Fruit fly (Drosophila melanogaster) whole organism, embryonic: ENCODE measurements around the gene MtnE.

Source experiments
- BEAF-32 ChIP-seq: fragments of 200-800 bp; sonication (Bioruptor generic); optimal IDR thresholded peaks from 3 replicates; lab custom pipeline; 2017; ENCODE audit warnings: missing biosample characterization, missing genetic modification characterization, mild to moderate bottlenecking, moderate library complexity, missing genetic modification reagents
- Bgb ChIP-seq: fragments of 200-800 bp; sonication (Bioruptor generic); IDR thresholded peaks from 2 replicates; pipeline ENCODE4 v1.3.6; 2022; ENCODE audit warnings: missing biosample characterization, missing genetic modification characterization; ENCODE audit not compliant: partially characterized antibody
- CG10565 ChIP-seq: fragments of 200-800 bp; sonication (Bioruptor generic); optimal IDR thresholded peaks from 3 replicates; lab custom pipeline; 2016; ENCODE audit warnings: missing biosample characterization, mild to moderate bottlenecking, missing genetic modification characterization
- CG10959 ChIP-seq: fragments of 200-800 bp; sonication (Bioruptor generic); IDR thresholded peaks from 2 replicates; pipeline ENCODE4 v1.3.6; 2022; ENCODE audit warnings: missing biosample characterization, missing genetic modification characterization
- CG12155 ChIP-seq: fragments of 200-800 bp; sonication (Bioruptor generic); optimal IDR thresholded peaks from 3 replicates; lab custom pipeline; 2016; ENCODE audit warnings: missing biosample characterization, missing genetic modification characterization
- CG14710 ChIP-seq: fragments of 200-800 bp; sonication (Bioruptor generic); optimal IDR thresholded peaks from 3 replicates; lab custom pipeline; 2019; ENCODE audit warnings: missing biosample characterization, mild to moderate bottlenecking, missing genetic modification characterization, moderate library complexity
- CG14965 ChIP-seq: fragments of 200-800 bp; sonication (Bioruptor generic); optimal IDR thresholded peaks from 2 replicates; lab custom pipeline; 2016; ENCODE audit warnings: missing biosample characterization, missing genetic modification characterization, borderline replicate concordance
- CG15011 ChIP-seq: fragments of 200-800 bp; sonication (Bioruptor generic); optimal IDR thresholded peaks from 3 replicates; lab custom pipeline; 2018; ENCODE audit warnings: missing biosample characterization, mild to moderate bottlenecking, missing genetic modification characterization
- CG15514 ChIP-seq: fragments of 200-800 bp; sonication (Bioruptor generic); optimal IDR thresholded peaks from 3 replicates; lab custom pipeline; 2017; ENCODE audit warnings: missing biosample characterization, missing genetic modification characterization, mild to moderate bottlenecking, moderate library complexity, missing genetic modification reagents
- CG15601 ChIP-seq: fragments of 200-800 bp; sonication (Bioruptor generic); optimal IDR thresholded peaks from 3 replicates; lab custom pipeline; 2019; ENCODE audit warnings: missing biosample characterization, mild to moderate bottlenecking, missing genetic modification characterization, moderate library complexity
- CG17802 ChIP-seq: fragments of 200-800 bp; sonication (Bioruptor generic); optimal IDR thresholded peaks from 2 replicates; lab custom pipeline; 2018; ENCODE audit warnings: missing biosample characterization, mild to moderate bottlenecking, missing genetic modification characterization, moderate library complexity
- CG17829 ChIP-seq: fragments of 200-800 bp; optimal IDR thresholded peaks from 2 replicates; lab custom pipeline; 2019; ENCODE audit warnings: missing biosample characterization, mild to moderate bottlenecking, missing genetic modification characterization, moderate library complexity
- CG18599 ChIP-seq: fragments of 200-800 bp; sonication (Bioruptor generic); optimal IDR thresholded peaks from 3 replicates; lab custom pipeline; 2017; ENCODE audit warnings: missing biosample characterization, missing genetic modification characterization, mild to moderate bottlenecking, moderate library complexity, missing genetic modification reagents
- CG31224 ChIP-seq: fragments of 200-800 bp; sonication (Bioruptor generic); IDR thresholded peaks from 2 replicates; pipeline ENCODE4 v1.3.6; 2022; ENCODE audit warnings: missing biosample characterization, missing genetic modification characterization
- CG31388 ChIP-seq: fragments of 200-800 bp; sonication (Bioruptor generic); optimal IDR thresholded peaks from 2 replicates; lab custom pipeline; 2016; ENCODE audit warnings: missing biosample characterization, missing genetic modification characterization
- CG34224 ChIP-seq: fragments of 200-800 bp; sonication (Bioruptor generic); IDR thresholded peaks from 3 replicates; pipeline ENCODE4 v1.3.6; 2022; ENCODE audit warnings: missing biosample characterization, missing genetic modification characterization; ENCODE audit not compliant: partially characterized antibody
- CG5180 ChIP-seq: fragments of 200-800 bp; sonication (Bioruptor generic); optimal IDR thresholded peaks from 3 replicates; lab custom pipeline; 2017; ENCODE audit warnings: missing biosample characterization, missing genetic modification characterization, mild to moderate bottlenecking, moderate library complexity, missing genetic modification reagents
- CG6854 ChIP-seq: fragments of 200-800 bp; sonication (Bioruptor generic); optimal IDR thresholded peaks from 3 replicates; lab custom pipeline; 2017; ENCODE audit warnings: missing biosample characterization, mild to moderate bottlenecking, missing genetic modification characterization
- CG7987 ChIP-seq: fragments of 200-800 bp; sonication (Bioruptor generic); optimal IDR thresholded peaks from 2 replicates; lab custom pipeline; 2018; ENCODE audit warnings: missing biosample characterization, mild to moderate bottlenecking, missing genetic modification characterization, moderate library complexity
- CG8765 ChIP-seq: fragments of 200-800 bp; sonication (Bioruptor generic); IDR thresholded peaks from 2 replicates; pipeline ENCODE4 v1.3.6; 2022; ENCODE audit warnings: missing biosample characterization, missing genetic modification characterization
- CG9876 ChIP-seq: fragments of 200-800 bp; sonication (Bioruptor generic); optimal IDR thresholded peaks from 2 replicates; lab custom pipeline; 2016; ENCODE audit warnings: missing biosample characterization, missing genetic modification characterization
- Dp ChIP-seq: fragments of 200-800 bp; sonication (Bioruptor generic); optimal IDR thresholded peaks from 2 replicates; lab custom pipeline; 2018; ENCODE audit warnings: missing biosample characterization, mild to moderate bottlenecking, missing genetic modification characterization, moderate library complexity
- HLH3B ChIP-seq: fragments of 200-800 bp; sonication (Bioruptor generic); IDR thresholded peaks from 2 replicates; pipeline ENCODE4 v1.3.6; 2022; ENCODE audit warnings: missing biosample characterization, missing genetic modification characterization
- HmgZ ChIP-seq: fragments of 200-800 bp; sonication (Bioruptor generic); optimal IDR thresholded peaks from 2 replicates; lab custom pipeline; 2018; ENCODE audit warnings: missing biosample characterization, mild to moderate bottlenecking, missing genetic modification characterization
- Lim3 ChIP-seq: fragments of 200-800 bp; sonication (Bioruptor generic); IDR thresholded peaks from 2 replicates; pipeline ENCODE4 v1.3.6; 2022; ENCODE audit warnings: missing biosample characterization, missing genetic modification characterization
- Med ChIP-seq: fragments of 200-800 bp; sonication (Bioruptor generic); peaks from one replicate; lab custom pipeline; 2016; ENCODE audit warnings: missing biosample characterization, missing genetic modification characterization, mild to moderate bottlenecking, inconsistent platforms, moderate library complexity
- Side ChIP-seq: fragments of 200-800 bp; sonication (Bioruptor generic); optimal IDR thresholded peaks from 2 replicates; lab custom pipeline; 2016; ENCODE audit warnings: missing biosample characterization, missing genetic modification characterization
- Sox100B ChIP-seq: fragments of 200-800 bp; sonication (Bioruptor generic); optimal IDR thresholded peaks from 3 replicates; lab custom pipeline; 2018; ENCODE audit warnings: missing biosample characterization, mild to moderate bottlenecking, missing genetic modification characterization
- cad ChIP-seq: fragments of >200 bp; optimal IDR thresholded peaks from 2 replicates; lab custom pipeline; 2017; ENCODE audit warnings: missing biosample characterization, missing genetic modification characterization
- caup ChIP-seq: fragments of 200-800 bp; sonication (Bioruptor generic); optimal IDR thresholded peaks from 3 replicates; lab custom pipeline; 2017; ENCODE audit warnings: missing biosample characterization, mild to moderate bottlenecking, missing genetic modification characterization, moderate library complexity; ENCODE audit not compliant: severe bottlenecking
- gem ChIP-seq: fragments of 200-800 bp; sonication (Bioruptor generic); optimal IDR thresholded peaks from 2 replicates; lab custom pipeline; 2019; ENCODE audit warnings: missing biosample characterization, mild to moderate bottlenecking, missing genetic modification characterization, moderate library complexity
- hth ChIP-seq: fragments of >200 bp; optimal IDR thresholded peaks from 2 replicates; lab custom pipeline; 2017; ENCODE audit warnings: inconsistent platforms
- ind ChIP-seq: fragments of 200-800 bp; sonication (Bioruptor generic); optimal IDR thresholded peaks from 3 replicates; lab custom pipeline; 2016; ENCODE audit warnings: missing biosample characterization, missing genetic modification characterization
- lbe ChIP-seq: fragments of 200-800 bp; sonication (Bioruptor generic); optimal IDR thresholded peaks from 2 replicates; lab custom pipeline; 2016; ENCODE audit warnings: missing biosample characterization, mild to moderate bottlenecking, missing genetic modification characterization
- mirr ChIP-seq: fragments of 200-800 bp; sonication (Bioruptor generic); optimal IDR thresholded peaks from 3 replicates; lab custom pipeline; 2018; ENCODE audit warnings: missing biosample characterization, mild to moderate bottlenecking, missing genetic modification characterization
- nerfin-1 ChIP-seq: fragments of 200-800 bp; sonication (Bioruptor generic); optimal IDR thresholded peaks from 3 replicates; lab custom pipeline; 2019; ENCODE audit warnings: missing biosample characterization, mild to moderate bottlenecking, missing genetic modification characterization, moderate library complexity
- nmo ChIP-seq: fragments of 200-800 bp; sonication (Bioruptor generic); optimal IDR thresholded peaks from 2 replicates; lab custom pipeline; 2018; ENCODE audit warnings: missing biosample characterization, mild to moderate bottlenecking, missing genetic modification characterization, moderate library complexity
- oc ChIP-seq: fragments of 200-800 bp; sonication (Bioruptor generic); optimal IDR thresholded peaks from 2 replicates; lab custom pipeline; 2018; ENCODE audit warnings: missing biosample characterization, mild to moderate bottlenecking, missing genetic modification characterization, moderate library complexity
- otp ChIP-seq: fragments of 200-800 bp; sonication (Bioruptor generic); IDR thresholded peaks from 3 replicates; pipeline ENCODE4, ENCODE4 v1.3.6; 2022; ENCODE audit warnings: missing biosample characterization, missing genetic modification characterization
- salm ChIP-seq: fragments of 200-800 bp; sonication (Bioruptor generic); optimal IDR thresholded peaks from 2 replicates; lab custom pipeline; 2018; ENCODE audit warnings: missing biosample characterization, mild to moderate bottlenecking, missing genetic modification characterization
- slbo ChIP-seq: fragments of 200-800 bp; sonication (Bioruptor generic); IDR thresholded peaks from 2 replicates; pipeline ENCODE4 v1.3.6; 2022; ENCODE audit warnings: missing biosample characterization, missing genetic modification characterization
- sob ChIP-seq: fragments of 200-800 bp; sonication (Bioruptor generic); IDR thresholded peaks from 2 replicates; pipeline ENCODE4 v1.3.6; 2022; ENCODE audit warnings: missing biosample characterization, missing genetic modification characterization
- sug ChIP-seq: fragments of 200-800 bp; optimal IDR thresholded peaks from 2 replicates; lab custom pipeline; 2019; ENCODE audit warnings: missing biosample characterization, mild to moderate bottlenecking, missing genetic modification characterization, moderate library complexity
- tll ChIP-seq, 2 experiments: fragments of 200-800 bp in 1 of 2; fragments of >200 bp in 1 of 2; sonication (Bioruptor generic) in 1 of 2; optimal IDR thresholded peaks; 2 replicates each; lab custom pipeline; 2017 to 2019; ENCODE audit warnings: missing biosample characterization in 2 of 2, missing genetic modification characterization in 2 of 2, mild to moderate bottlenecking in 1 of 2, moderate library complexity in 1 of 2
- tna ChIP-seq: fragments of 200-800 bp; sonication (Bioruptor generic); IDR thresholded peaks from 2 replicates; pipeline ENCODE4 v1.3.6; 2022; ENCODE audit warnings: missing biosample characterization, missing genetic modification characterization; ENCODE audit not compliant: partially characterized antibody
- twi ChIP-seq: fragments of 200-800 bp; optimal IDR thresholded peaks from 2 replicates; lab custom pipeline; 2019; ENCODE audit warnings: missing biosample characterization, mild to moderate bottlenecking, missing genetic modification characterization, moderate library complexity

Gene MtnE

DNA sequence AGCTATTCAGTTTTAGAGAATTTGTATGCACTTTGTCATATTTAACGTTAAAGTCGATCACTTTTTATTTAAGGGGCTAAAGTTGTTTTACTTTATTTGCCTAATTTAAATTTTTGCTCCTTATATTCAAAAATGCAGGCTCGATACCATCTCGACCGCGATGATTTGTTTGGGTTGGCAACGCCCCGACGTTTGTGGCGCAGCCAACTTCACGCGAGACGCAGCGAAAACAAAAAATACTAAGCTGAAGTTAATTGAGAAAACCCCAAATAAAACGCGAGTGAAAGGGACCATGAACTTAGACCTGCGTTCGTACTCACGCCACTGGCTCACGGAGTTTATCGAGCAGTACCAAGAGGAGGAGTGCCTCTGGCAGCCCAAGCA is 23.6 kb upstream of the MtnE start (continued):
- TF ChIP-seq BEAF-32 (GFP tag; lab: Kevin White, UChicago) (peak; percentile 70), Dp (peak; percentile 78), CG5180 (GFP tag; lab: Kevin White, UChicago) (peak; percentile 15), CG34224 (GFP tag; lab: Robert Waterston, UW) (peak; percentile 26; the same call in 2 of the 3 replicates), CG8765 (peak; percentile 17; the same call in 1 of the 2 replicates), otp (GFP tag; lab: Robert Waterston, UW) (no peak), CG14710 (tag; lab: Kevin White, UChicago) (no peak), Side (GFP tag; lab: Kevin White, UChicago) (peak; percentile 24), Bgb (GFP tag; lab: Robert Waterston, UW) (peak; percentile 75)

dm6 chr3R:20557415-20558105 is 23.1 kb upstream of the MtnE start, which contains the start of the genes DPCoAC and CG5180:
Gene DPCoAC, minus strand, starts transcription at chr3R:20557667.
Gene CG5180, plus strand, starts transcription at chr3R:20557930.
- peak; percentile 93 for TF ChIP-seq CG15514 (GFP tag; lab: Kevin White, UChicago)
- TF ChIP-seq Med (GFP tag; lab: Kevin White, UChicago), result peak; percentile 95
- peak; percentile 16 for TF ChIP-seq CG14965
- TF ChIP-seq ind (GFP tag; lab: Kevin White, UChicago), result peak; percentile 72
- TF ChIP-seq HLH3B (GFP tag; lab: Robert Waterston, UW), result peak; percentile 50; the same call in 1 of the 2 replicates
- TF ChIP-seq hth (lab: Kevin White, UChicago), result no peak
- peak; percentile 68 for TF ChIP-seq sug
- peak; percentile 50 for TF ChIP-seq mirr (GFP tag; lab: Kevin White, UChicago)
- TF ChIP-seq twi (tag; lab: Kevin White, UChicago), result no peak
- TF ChIP-seq CG9876 (GFP tag; lab: Kevin White, UChicago), result peak; percentile 85
- TF ChIP-seq Lim3 (GFP tag; lab: Robert Waterston, UW), result no peak
- peak in 1 of 2 experiments; percentile 12 for TF ChIP-seq tll (GFP tag; optimal IDR thresholded peaks at IDR 0.05; lab: Kevin White, UChicago)
- peak; percentile 93 for TF ChIP-seq slbo (GFP tag; lab: Robert Waterston, UW)
- TF ChIP-seq oc (tag; lab: Kevin White, UChicago), result no peak
- no peak for TF ChIP-seq CG10565 (GFP tag; lab: Kevin White, UChicago)
- TF ChIP-seq CG17802, result peak; percentile 5
- no peak for TF ChIP-seq cad
- 0 out of 2 replicates have a peak, but pooled peaks have one; percentile 39 for TF ChIP-seq tna (GFP tag; lab: Robert Waterston, UW)
- peak; percentile 78 for TF ChIP-seq HmgZ (tag; lab: Kevin White, UChicago)
- TF ChIP-seq nmo, result peak; percentile 51
- TF ChIP-seq CG15011 (GFP tag; lab: Kevin White, UChicago), result no peak
- peak; percentile 57 for TF ChIP-seq CG6854 (GFP tag; lab: Kevin White, UChicago)
- peak; percentile 14 for TF ChIP-seq nerfin-1
- peak; percentile 19 for TF ChIP-seq Side (GFP tag; lab: Kevin White, UChicago)
- TF ChIP-seq CG18599 (GFP tag; lab: Kevin White, UChicago), result peak; percentile 38
- peak; percentile 66 for TF ChIP-seq caup
- TF ChIP-seq gem, result peak; percentile 56
- peak; percentile 22 for TF ChIP-seq lbe (GFP tag; lab: Kevin White, UChicago)
- TF ChIP-seq CG17829 (tag; lab: Kevin White, UChicago), result peak; percentile 50
- peak; percentile 48 for TF ChIP-seq Sox100B (GFP tag; lab: Kevin White, UChicago)
- TF ChIP-seq CG10959 (GFP tag; lab: Robert Waterston, UW), result peak; percentile 57
- TF ChIP-seq CG12155 (GFP tag; lab: Kevin White, UChicago), result peak; percentile 87
- no peak for TF ChIP-seq CG15601 (tag; lab: Kevin White, UChicago)
- peak; percentile 77 for TF ChIP-seq sob (GFP tag; lab: Robert Waterston, UW)
- TF ChIP-seq CG31224 (GFP tag; lab: Robert Waterston, UW), result peak; percentile 40
- TF ChIP-seq CG7987 (GFP tag; lab: Kevin White, UChicago), result peak; percentile 53
- TF ChIP-seq CG31388 (GFP tag; lab: Kevin White, UChicago), result peak; percentile 30
- no peak for TF ChIP-seq salm (tag; lab: Kevin White, UChicago)
